Worm (Caenorhabditis elegans) whole organism, midembryonic: ENCODE results near the gene zig-3.

Source experiments
- flt-1 ChIP-seq: fragments of 200-800 bp; sonication (Bioruptor generic); IDR thresholded peaks from 2 replicates; pipeline ENCODE4 v1.3.6; 2022; ENCODE audit warnings: missing genetic modification characterization, missing compliant biosample characterization
- med-1 ChIP-seq: sonication (generic microtip); optimal IDR thresholded peaks from 2 replicates; lab custom pipeline; 2017; ENCODE audit warnings: missing genetic modification characterization, mild to moderate bottlenecking, missing compliant biosample characterization, antibody characterized with exemption, missing genetic modification reagents; ENCODE audit not compliant: insufficient read depth
- ref-1 ChIP-seq: fragments of 200-800 bp; sonication (Bioruptor generic); conservative IDR thresholded peaks from 2 replicates; pipeline ENCODE4 v1.3.6; 2022; ENCODE audit warnings: missing genetic modification reagents, missing genetic modification characterization, missing compliant biosample characterization
- ztf-23 ChIP-seq: fragments of 200-800 bp; sonication (Bioruptor generic); IDR thresholded peaks from 2 replicates; pipeline ENCODE4 v1.3.6; 2022; ENCODE audit warnings: missing genetic modification reagents, missing genetic modification characterization, missing compliant biosample characterization

- TF ChIP-seq med-1 (GFP tag; lab: Kevin White, UChicago) (no peak), flt-1 (GFP tag; lab: Robert Waterston, UW) (no peak), ref-1 (no peak), ztf-23 (GFP tag; lab: Robert Waterston, UW) (no peak)
These were observed 14.5 kb upstream of the zig-3 start for ce11 chrX:7916076-7916475.
